Worm (Caenorhabditis elegans): Measurements from ENCODE around the gene W09B6.4.

DNA sequence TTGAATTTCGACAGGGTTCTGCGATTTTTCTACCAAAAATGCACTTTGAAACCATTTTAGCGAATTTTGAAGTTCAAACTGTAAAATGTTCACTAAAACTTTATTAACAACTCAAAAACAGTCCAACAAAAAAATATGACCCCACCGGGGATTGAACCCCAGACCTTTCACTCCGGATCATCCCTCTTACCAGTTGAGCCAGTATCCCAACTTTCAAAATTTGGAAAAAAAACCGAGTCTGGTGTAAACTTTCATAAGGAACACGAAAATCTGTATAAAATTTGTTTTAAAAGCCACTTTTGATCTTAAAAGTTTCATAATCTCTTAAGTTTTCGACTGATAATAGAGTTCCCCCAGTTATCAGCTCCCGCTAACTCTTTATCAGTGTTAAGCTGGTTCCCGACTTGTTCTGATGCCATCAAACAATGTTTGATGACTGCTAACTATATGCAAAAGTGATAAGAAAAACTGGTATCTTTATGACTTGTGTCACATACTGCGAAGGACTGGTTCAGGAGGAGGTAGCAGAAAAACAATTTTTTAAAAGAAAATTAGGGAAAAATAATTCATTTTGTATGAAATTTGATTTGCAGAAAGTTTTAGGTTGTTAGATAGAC, 37.0 kb downstream of the W09B6.4 start:
- TF ChIP-seq W03F9.2 (tag; optimal IDR thresholded peaks at IDR 0.05) (no peak), him-1 (tag; optimal IDR thresholded peaks at IDR 0.05) (no peak)
